Worm (Caenorhabditis elegans) whole organism, young adult: ENCODE results near the gene str-7.

Experiments used
- F57A8.1 ChIP-seq: fragments of 200-800 bp; sonication (Bioruptor generic); optimal IDR thresholded peaks from 2 replicates; lab custom pipeline; 2018; ENCODE audit warnings: mild to moderate bottlenecking, missing genetic modification characterization, moderate library complexity, missing compliant biosample characterization
- ama-1 ChIP-seq, 3 experiments: fragments of 150-350 bp in 1 of 3; sonication (generic microtip) in 2 of 3; optimal IDR thresholded peaks; 2 replicates each; lab custom pipeline; 2014 to 2018; ENCODE audit warnings: missing biosample characterization in 2 of 3, missing genetic modification characterization in 2 of 3, missing genetic modification reagents in 2 of 3
- ceh-91 ChIP-seq: fragments of 200-800 bp; sonication (Bioruptor generic); IDR thresholded peaks from 2 replicates; pipeline ENCODE4 v1.3.6; 2022; ENCODE audit warnings: missing genetic modification reagents, missing genetic modification characterization, missing compliant biosample characterization
- dpl-1 ChIP-seq: fragments of 150-350 bp; optimal IDR thresholded peaks from 2 replicates; lab custom pipeline; 2014; ENCODE audit warnings: missing biosample characterization, missing genetic modification reagents, missing genetic modification characterization
- ekl-4 ChIP-seq: fragments of 200-800 bp; sonication (Bioruptor generic); IDR thresholded peaks from 2 replicates; pipeline ENCODE4 v1.3.6; 2022; ENCODE audit warnings: missing genetic modification reagents, missing genetic modification characterization, missing compliant biosample characterization
- lag-1 ChIP-seq: fragments of 200-800 bp; sonication (Bioruptor generic); IDR thresholded peaks from 2 replicates; pipeline ENCODE4 v1.3.6; 2022; ENCODE audit warnings: missing genetic modification reagents, missing genetic modification characterization, missing compliant biosample characterization
- nhr-27 ChIP-seq: fragments of 200-800 bp; sonication (Bioruptor generic); optimal IDR thresholded peaks from 2 replicates; lab custom pipeline; 2018; ENCODE audit warnings: mild to moderate bottlenecking, missing genetic modification characterization, moderate library complexity, missing compliant biosample characterization
- pha-4 ChIP-seq: fragments of 150-350 bp; sonication (generic microtip); optimal IDR thresholded peaks from 2 replicates; lab custom pipeline; 2014; ENCODE audit warnings: missing biosample characterization, missing genetic modification reagents, missing genetic modification characterization
- rcor-1 ChIP-seq: fragments of 200-800 bp; sonication (Bioruptor generic); IDR thresholded peaks from 2 replicates; pipeline ENCODE4 v1.3.6; 2022; ENCODE audit warnings: missing genetic modification reagents, missing genetic modification characterization, missing compliant biosample characterization
- rpc-1 ChIP-seq, 2 experiments: fragments of 150-350 bp in 1 of 2; sonication (generic microtip) in 1 of 2; optimal IDR thresholded peaks; 2 replicates each; lab custom pipeline; 2014 to 2018; ENCODE audit warnings: missing biosample characterization in 1 of 2, missing genetic modification characterization in 1 of 2, missing genetic modification reagents in 1 of 2, missing genotype in 1 of 2
- snpc-1.1 ChIP-seq: sonication (generic microtip); optimal IDR thresholded peaks from 2 replicates; lab custom pipeline; 2017; ENCODE audit warnings: missing genetic modification characterization, mild to moderate bottlenecking, missing compliant biosample characterization, antibody characterized with exemption, moderate library complexity, missing genotype, missing genetic modification reagents; ENCODE audit not compliant: insufficient read depth
- tbp1 ChIP-seq: fragments of 200-800 bp; sonication (Bioruptor generic); optimal IDR thresholded peaks from 2 replicates; lab custom pipeline; 2018; ENCODE audit warnings: mild to moderate bottlenecking, missing genetic modification characterization, missing compliant biosample characterization

- TF ChIP-seq ekl-4 (no peak), nhr-27 (tag; lab: Kevin White, UChicago) (no peak), pha-4 (no peak), dpl-1 (no peak), tbp1 (GFP tag; lab: Kevin White, UChicago) (no peak), F57A8.1 (GFP tag; lab: Kevin White, UChicago) (no peak), rpc-1 (optimal IDR thresholded peaks at IDR 0.05; lab: Kevin White, UChicago) (no peak), rpc-1 (tag; optimal IDR thresholded peaks at IDR 0.05; lab: Kevin White, UChicago) (no peak), snpc-1.1 (tag; lab: Kevin White, UChicago) (no peak), ama-1 (optimal IDR thresholded peaks at IDR 0.05; lab: Kevin White, UChicago) (no peak), ama-1 (GFP tag; optimal IDR thresholded peaks at IDR 0.05; lab: Kevin White, UChicago) (no peak), lag-1 (no peak), ceh-91 (no peak), rcor-1 (GFP tag; lab: Robert Waterston, UW) (no peak)
Measured at ce11 chrV:16145009-16145408, 45.7 kb upstream of the str-7 start.
